Fruit fly (Drosophila melanogaster): ENCODE results near the gene CG9004.

The CG9004 gene

DNA sequence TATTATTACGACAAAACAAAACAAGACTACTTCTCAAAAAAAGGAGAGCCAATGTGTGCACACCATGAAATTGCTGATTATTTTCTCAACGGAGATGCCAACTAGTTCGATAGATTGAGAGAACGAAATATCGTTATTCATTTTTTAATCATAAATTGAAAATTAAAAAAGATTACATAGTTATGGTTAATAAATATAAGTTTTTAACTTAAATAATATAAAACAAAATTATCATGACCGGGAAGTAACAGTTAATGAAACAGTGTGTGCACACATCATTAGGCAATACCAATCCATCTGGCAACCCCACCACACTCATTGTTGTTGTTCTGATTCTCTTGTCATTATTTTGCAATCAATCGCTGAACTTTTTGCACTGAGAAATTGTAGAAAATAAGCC is 1.6 kb upstream of the CG9004 start, which contains the start of the genes CG1317 and CG8993 (continued):
- TF ChIP-seq aop (GFP tag; IDR thresholded peaks at IDR 0.05): no peak
- no peak for TF ChIP-seq h (optimal IDR thresholded peaks at IDR 0.05)
- TF ChIP-seq CG7839 (tag; optimal IDR thresholded peaks at IDR 0.05): peak; percentile 38
- no peak for TF ChIP-seq CG8359 (GFP tag; optimal IDR thresholded peaks at IDR 0.05; ENCODE audit: borderline replicate concordance)
- no peak for TF ChIP-seq CG2199 (GFP tag; IDR thresholded peaks at IDR 0.05)
- TF ChIP-seq B-H2 (GFP tag; optimal IDR thresholded peaks at IDR 0.05): peak; percentile 77
- peak; percentile 47 for TF ChIP-seq CG10209 (GFP tag; optimal IDR thresholded peaks at IDR 0.05)
- TF ChIP-seq CG34376 (GFP tag; optimal IDR thresholded peaks at IDR 0.05): peak; percentile 8
- TF ChIP-seq crp (GFP tag; optimal IDR thresholded peaks at IDR 0.05): peak in 1 of 2 experiments; percentile 46
- no peak for TF ChIP-seq wdn (GFP tag; IDR thresholded peaks at IDR 0.05)
- TF ChIP-seq CG8478 (optimal IDR thresholded peaks at IDR 0.05): no peak
- no peak for TF ChIP-seq CG18262 (tag; optimal IDR thresholded peaks at IDR 0.05)
- no peak for TF ChIP-seq Pdp1 (GFP tag; optimal IDR thresholded peaks at IDR 0.05)
- peak; percentile 81 for TF ChIP-seq CG3847 (GFP tag; IDR thresholded peaks at IDR 0.05)
- peak; percentile 37 for TF ChIP-seq az2 (GFP tag; optimal IDR thresholded peaks at IDR 0.05)
- peak; percentile 24 for TF ChIP-seq CG13894 (tag; optimal IDR thresholded peaks at IDR 0.05)
- peak in 1 of 2 experiments; percentile 16 for TF ChIP-seq Trl (optimal IDR thresholded peaks at IDR 0.05)
- no peak for TF ChIP-seq Trl (GFP tag; optimal IDR thresholded peaks at IDR 0.05)
- TF ChIP-seq CG17385 (GFP tag; optimal IDR thresholded peaks at IDR 0.05): peak; percentile 11
- TF ChIP-seq sob (GFP tag; IDR thresholded peaks at IDR 0.05): peak; percentile 58
- peak; percentile 61 for TF ChIP-seq CG10147 (GFP tag; optimal IDR thresholded peaks at IDR 0.05)
- peak; percentile 8 for TF ChIP-seq twi (tag; optimal IDR thresholded peaks at IDR 0.05)
- no peak for TF ChIP-seq kah (GFP tag; optimal IDR thresholded peaks at IDR 0.05)
- no peak; the same call in 2 of the 3 replicates for TF ChIP-seq B-H1 (GFP tag; IDR thresholded peaks at IDR 0.05)
- TF ChIP-seq croc (GFP tag; conservative IDR thresholded peaks at IDR 0.05): no peak; the same call in 1 of the 3 replicates
- no peak for TF ChIP-seq slp2 (GFP tag; optimal IDR thresholded peaks at IDR 0.05)
- peak; percentile 40 for TF ChIP-seq sens (GFP tag)
- peak in 1 of 2 experiments; percentile 27 for TF ChIP-seq Eip74EF (GFP tag; optimal IDR thresholded peaks at IDR 0.05)
- TF ChIP-seq stwl (tag; optimal IDR thresholded peaks at IDR 0.05): peak; percentile 96
- TF ChIP-seq emc (GFP tag; optimal IDR thresholded peaks at IDR 0.05): no peak
- no peak for TF ChIP-seq sens-2 (GFP tag; IDR thresholded peaks at IDR 0.05)
- TF ChIP-seq chm (GFP tag; IDR thresholded peaks at IDR 0.05): no peak
- TF ChIP-seq HmgZ (tag; optimal IDR thresholded peaks at IDR 0.05): peak; percentile 61
- TF ChIP-seq CG1024 (GFP tag; IDR thresholded peaks at IDR 0.05): no peak
- peak; percentile 64 for TF ChIP-seq Abd-B (GFP tag; optimal IDR thresholded peaks at IDR 0.05)
- TF ChIP-seq Sin3A (optimal IDR thresholded peaks at IDR 0.05): peak; percentile 13
- TF ChIP-seq sisA (GFP tag; IDR thresholded peaks at IDR 0.05): peak; percentile 54; the same call in 1 of the 2 replicates
- peak; percentile 23 for TF ChIP-seq CG10462 (GFP tag; optimal IDR thresholded peaks at IDR 0.05)
- TF ChIP-seq crc (GFP tag; optimal IDR thresholded peaks at IDR 0.05): no peak
- TF ChIP-seq CG43689 (GFP tag; IDR thresholded peaks at IDR 0.05): no peak
- peak; percentile 38; the same call in 2 of the 3 replicates for TF ChIP-seq dysf (GFP tag; IDR thresholded peaks at IDR 0.05)
- peak; percentile 43; the same call in 1 of the 2 replicates for TF ChIP-seq CG4404 (GFP tag; IDR thresholded peaks at IDR 0.05)
- no peak for TF ChIP-seq C15 (GFP tag; IDR thresholded peaks at IDR 0.05)
- no peak for TF ChIP-seq CG9876 (GFP tag; optimal IDR thresholded peaks at IDR 0.05)
- TF ChIP-seq CG4854 (GFP tag; optimal IDR thresholded peaks at IDR 0.05): no peak
- peak in 1 of 3 experiments; percentile 50 for TF ChIP-seq lola (GFP tag; optimal IDR thresholded peaks at IDR 0.05)
- peak; percentile 25 for TF ChIP-seq CG17186 (GFP tag; optimal IDR thresholded peaks at IDR 0.05)
- peak; percentile 97 for TF ChIP-seq CG15514 (GFP tag; optimal IDR thresholded peaks at IDR 0.05)
- no peak for TF ChIP-seq CG15011 (GFP tag; optimal IDR thresholded peaks at IDR 0.05)
- TF ChIP-seq CG9609 (GFP tag; optimal IDR thresholded peaks at IDR 0.05): no peak
- no peak for TF ChIP-seq Nf-YA (GFP tag; IDR thresholded peaks at IDR 0.05)
- TF ChIP-seq CG9932 (GFP tag; IDR thresholded peaks at IDR 0.05): peak; percentile 74
